Worm (Caenorhabditis elegans) whole organism, L1 larva: Measurements from ENCODE around the gene nmr-2.

Source experiments
- aha-1 ChIP-seq: fragments of 150-350 bp; optimal IDR thresholded peaks from 2 replicates; lab custom pipeline; 2014; ENCODE audit warnings: missing biosample characterization, missing genetic modification characterization
- grh-1 ChIP-seq: fragments of 200-800 bp; sonication (Bioruptor generic); IDR thresholded peaks from 2 replicates; pipeline ENCODE4 v1.3.6; 2022; ENCODE audit warnings: missing genetic modification reagents, missing genetic modification characterization, missing compliant biosample characterization
- pqm-1 ChIP-seq: sonication (generic microtip); optimal IDR thresholded peaks from 3 replicates; lab custom pipeline; 2017; ENCODE audit warnings: missing biosample characterization, missing genetic modification characterization
- sptf-1 ChIP-seq: fragments of 150-350 bp; optimal IDR thresholded peaks from 2 replicates; lab custom pipeline; 2014; ENCODE audit warnings: missing biosample characterization, missing genetic modification characterization
- unc-62 ChIP-seq: fragments of 150-350 bp; optimal IDR thresholded peaks from 2 replicates; lab custom pipeline; 2014; ENCODE audit warnings: missing biosample characterization, missing genetic modification reagents, missing genetic modification characterization
- ztf-11 ChIP-seq, 2 experiments: sonication (generic microtip); optimal IDR thresholded peaks; 2 replicates each; lab custom pipeline; 2016 to 2017; ENCODE audit warnings: missing genetic modification characterization in 2 of 2, missing biosample characterization in 1 of 2, missing compliant biosample characterization in 1 of 2

- TF ChIP-seq pqm-1 (tag; lab: Kevin White, UChicago) (no peak), sptf-1 (no peak), aha-1 (tag; lab: Kevin White, UChicago) (no peak), unc-62 (GFP tag; lab: Kevin White, UChicago) (no peak), grh-1 (GFP tag; lab: Robert Waterston, UW) (no peak), ztf-11 (tag; optimal IDR thresholded peaks at IDR 0.05; lab: Kevin White, UChicago) (no peak)
These were observed 47.0 kb upstream of the nmr-2 start for ce11 chrV:15058423-15058822.
